Worm (Caenorhabditis elegans) whole organism, L4/young adult: ENCODE data around the gene pfkb-1.2.

Experiments used
- W03F9.2 ChIP-seq: fragments of 150-350 bp; optimal IDR thresholded peaks from 2 replicates; lab custom pipeline; 2014; ENCODE audit warnings: missing biosample characterization, missing genetic modification characterization
- dao-5 ChIP-seq: sonication (generic microtip); optimal IDR thresholded peaks from 2 replicates; lab custom pipeline; 2016; ENCODE audit warnings: missing genotype, missing genetic modification characterization, moderate library complexity, missing compliant biosample characterization
- him-1 ChIP-seq: sonication (generic microtip); optimal IDR thresholded peaks from 2 replicates; lab custom pipeline; 2016; ENCODE audit warnings: missing genotype, missing genetic modification reagents, missing genetic modification characterization, missing compliant biosample characterization

DNA sequence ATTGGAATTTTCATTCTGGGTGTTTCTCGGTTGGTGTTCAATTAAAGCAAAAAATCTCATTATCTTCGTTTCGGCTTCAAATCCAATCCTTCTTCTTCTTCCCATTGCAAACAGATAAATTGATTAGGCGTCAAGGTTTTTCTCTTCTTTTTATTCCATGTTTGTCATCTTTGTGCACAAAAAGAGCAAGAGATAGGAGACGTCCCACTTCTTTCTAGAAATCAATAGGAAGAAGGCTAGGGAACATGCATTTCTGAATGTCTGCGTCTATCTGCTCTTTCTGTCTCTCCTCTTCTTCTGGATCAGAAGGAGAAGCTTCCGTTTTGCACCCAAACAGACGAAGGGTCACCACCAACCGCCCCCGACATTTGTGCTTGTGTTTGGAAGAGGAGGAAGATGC is 11.2 kb downstream of the pfkb-1.2 start:
- TF ChIP-seq him-1 (peak; percentile 41), dao-5 (tag; lab: Kevin White, UChicago) (no peak), W03F9.2 (no peak)
